Worm (Caenorhabditis elegans) whole organism, young adult: ENCODE measurements around the gene cgt-1.

Experiments used
- B0261.1 ChIP-seq: sonication (generic microtip); optimal IDR thresholded peaks from 2 replicates; lab custom pipeline; 2016; ENCODE audit warnings: mild to moderate bottlenecking, missing genetic modification characterization, moderate library complexity, missing compliant biosample characterization
- C17E4.6 ChIP-seq: fragments of 200-800 bp; sonication (Bioruptor generic); IDR thresholded peaks from 2 replicates; pipeline ENCODE4 v1.3.6; 2022; ENCODE audit warnings: missing genetic modification reagents, missing genetic modification characterization, missing compliant biosample characterization
- F39B2.1 ChIP-seq: fragments of 200-800 bp; sonication (Bioruptor generic); IDR thresholded peaks from 2 replicates; pipeline ENCODE4 v1.3.6; 2022; ENCODE audit warnings: missing genetic modification reagents, missing genetic modification characterization, missing compliant biosample characterization
- F52B5.7 ChIP-seq: sonication (generic microtip); optimal IDR thresholded peaks from 2 replicates; lab custom pipeline; 2016; ENCODE audit warnings: mild to moderate bottlenecking, missing genetic modification characterization, missing compliant biosample characterization
- F57A8.1 ChIP-seq: fragments of 200-800 bp; sonication (Bioruptor generic); optimal IDR thresholded peaks from 2 replicates; lab custom pipeline; 2018; ENCODE audit warnings: mild to moderate bottlenecking, missing genetic modification characterization, moderate library complexity, missing compliant biosample characterization
- K12H6.12 ChIP-seq: fragments of 200-800 bp; sonication (Bioruptor generic); optimal IDR thresholded peaks from 2 replicates; lab custom pipeline; 2018; ENCODE audit warnings: mild to moderate bottlenecking, missing genetic modification characterization, missing compliant biosample characterization
- Y56A3A.18 ChIP-seq: fragments of 200-800 bp; sonication (Bioruptor generic); IDR thresholded peaks from 2 replicates; pipeline ENCODE4 v1.3.6; 2022; ENCODE audit warnings: missing genetic modification reagents, missing genetic modification characterization, missing compliant biosample characterization
- Y95B8A.8 ChIP-seq: fragments of 200-800 bp; sonication (Bioruptor generic); IDR thresholded peaks from 2 replicates; pipeline ENCODE4 v1.3.6; 2022; ENCODE audit warnings: missing genetic modification reagents, missing genetic modification characterization, missing compliant biosample characterization
- akir-1 ChIP-seq: fragments of 200-800 bp; sonication (Bioruptor generic); optimal IDR thresholded peaks from 2 replicates; lab custom pipeline; 2018; ENCODE audit warnings: mild to moderate bottlenecking, missing genetic modification characterization, moderate library complexity, missing compliant biosample characterization
- aptf-3 ChIP-seq: fragments of 200-800 bp; sonication (Bioruptor generic); IDR thresholded peaks from 2 replicates; pipeline ENCODE4 v1.3.6; 2022; ENCODE audit warnings: missing genetic modification characterization, missing compliant biosample characterization
- bed-1 ChIP-seq: fragments of 200-800 bp; sonication (Bioruptor generic); IDR thresholded peaks from 2 replicates; pipeline ENCODE4 v1.3.6; 2022; ENCODE audit warnings: missing genetic modification reagents, missing genetic modification characterization, missing compliant biosample characterization
- ccch-3 ChIP-seq: fragments of 200-800 bp; sonication (Bioruptor generic); optimal IDR thresholded peaks from 2 replicates; lab custom pipeline; 2018; ENCODE audit warnings: mild to moderate bottlenecking, missing genetic modification characterization, missing compliant biosample characterization
- cebp-2 ChIP-seq: fragments of 200-800 bp; sonication (Bioruptor generic); IDR thresholded peaks from 2 replicates; pipeline ENCODE4 v1.3.6; 2022; ENCODE audit warnings: missing genetic modification characterization, missing compliant biosample characterization
- ceh-27 ChIP-seq: fragments of 200-800 bp; sonication (Bioruptor generic); optimal IDR thresholded peaks from 2 replicates; lab custom pipeline; 2018; ENCODE audit warnings: mild to moderate bottlenecking, missing genetic modification characterization, moderate library complexity, missing compliant biosample characterization
- ceh-79 ChIP-seq: sonication (generic microtip); optimal IDR thresholded peaks from 2 replicates; lab custom pipeline; 2017; ENCODE audit warnings: mild to moderate bottlenecking, missing genetic modification characterization, missing compliant biosample characterization
- die-1 ChIP-seq: sonication (generic microtip); optimal IDR thresholded peaks from 2 replicates; lab custom pipeline; 2016; ENCODE audit warnings: missing genotype, mild to moderate bottlenecking, missing genetic modification characterization, missing compliant biosample characterization
- dox-1 ChIP-seq: fragments of 200-800 bp; sonication (Bioruptor generic); IDR thresholded peaks from 2 replicates; pipeline ENCODE4 v1.3.6; 2022; ENCODE audit warnings: missing genetic modification reagents, missing genetic modification characterization, missing compliant biosample characterization
- dpl-1 ChIP-seq: fragments of 150-350 bp; optimal IDR thresholded peaks from 2 replicates; lab custom pipeline; 2014; ENCODE audit warnings: missing biosample characterization, missing genetic modification reagents, missing genetic modification characterization
- ets-4 ChIP-seq: fragments of 200-800 bp; sonication (Bioruptor generic); optimal IDR thresholded peaks from 2 replicates; lab custom pipeline; 2018; ENCODE audit warnings: mild to moderate bottlenecking, missing genetic modification characterization, missing compliant biosample characterization
- him-1 ChIP-seq: sonication (generic microtip); optimal IDR thresholded peaks from 2 replicates; lab custom pipeline; 2016; ENCODE audit warnings: missing genotype, missing genetic modification reagents, missing genetic modification characterization, missing compliant biosample characterization
- hlh-12 ChIP-seq: sonication (generic microtip); optimal IDR thresholded peaks from 2 replicates; lab custom pipeline; 2016; ENCODE audit warnings: missing genetic modification characterization, missing compliant biosample characterization
- hlh-26 ChIP-seq: fragments of 200-800 bp; sonication (Bioruptor generic); conservative IDR thresholded peaks from 2 replicates; pipeline ENCODE4 v1.3.6; 2022; ENCODE audit warnings: missing genetic modification reagents, missing genetic modification characterization, missing compliant biosample characterization
- hmg-1.2 ChIP-seq: fragments of 200-800 bp; sonication (Bioruptor generic); IDR thresholded peaks from 2 replicates; pipeline ENCODE4 v1.3.6; 2022; ENCODE audit warnings: missing genetic modification reagents, missing genetic modification characterization, missing compliant biosample characterization
- hrde-1 ChIP-seq: sonication (generic microtip); optimal IDR thresholded peaks from 2 replicates; lab custom pipeline; 2016; ENCODE audit warnings: missing genetic modification characterization, mild to moderate bottlenecking, missing compliant biosample characterization, moderate library complexity, missing genotype, missing genetic modification reagents, borderline replicate concordance
- let-526 ChIP-seq: fragments of 200-800 bp; sonication (Bioruptor generic); IDR thresholded peaks from 2 replicates; pipeline ENCODE4 v1.3.6; 2022; ENCODE audit warnings: missing genetic modification reagents, missing genetic modification characterization, missing compliant biosample characterization
- let-607 ChIP-seq, 2 experiments: fragments of 200-800 bp in 1 of 2; sonication (Bioruptor generic) in 1 of 2; sonication (generic microtip) in 1 of 2; optimal IDR thresholded peaks; 2 replicates each; lab custom pipeline; 2016 to 2018; ENCODE audit warnings: mild to moderate bottlenecking in 2 of 2, missing compliant biosample characterization in 2 of 2, missing genetic modification characterization in 2 of 2, moderate library complexity in 2 of 2, missing genotype in 1 of 2
- lin-35 ChIP-seq, 3 experiments: fragments of 150-350 bp in 2 of 3; sonication (generic microtip) in 1 of 3; optimal IDR thresholded peaks; 2 replicates each; lab custom pipeline; 2014 to 2018; ENCODE audit warnings: missing biosample characterization in 3 of 3, missing genetic modification characterization in 3 of 3, missing genetic modification reagents in 3 of 3
- lir-1 ChIP-seq: fragments of 200-800 bp; sonication (Bioruptor generic); conservative IDR thresholded peaks from 2 replicates; pipeline ENCODE4 v1.3.6; 2022; ENCODE audit warnings: missing genetic modification reagents, missing genetic modification characterization, missing compliant biosample characterization
- lsy-27 ChIP-seq: sonication (generic microtip); optimal IDR thresholded peaks from 2 replicates; lab custom pipeline; 2017; ENCODE audit warnings: missing genetic modification characterization, mild to moderate bottlenecking, missing compliant biosample characterization, antibody characterized with exemption, missing genotype, borderline replicate concordance; ENCODE audit not compliant: insufficient read depth
- madf-8 ChIP-seq: fragments of 200-800 bp; sonication (Bioruptor generic); conservative IDR thresholded peaks from 2 replicates; pipeline ENCODE4 v1.3.6; 2022; ENCODE audit warnings: missing genetic modification reagents, missing genetic modification characterization, missing compliant biosample characterization
- mcd-1 ChIP-seq: fragments of 200-800 bp; sonication (Bioruptor generic); IDR thresholded peaks from 2 replicates; pipeline ENCODE4 v1.3.6; 2022; ENCODE audit warnings: missing genetic modification reagents, missing genetic modification characterization, missing compliant biosample characterization
- nfya-1 ChIP-seq: sonication (generic microtip); optimal IDR thresholded peaks from 2 replicates; lab custom pipeline; 2017; ENCODE audit warnings: antibody characterized with exemption, missing compliant biosample characterization, missing genetic modification characterization, borderline replicate concordance; ENCODE audit not compliant: insufficient read depth
- nhr-80 ChIP-seq: sonication (generic microtip); optimal IDR thresholded peaks from 2 replicates; lab custom pipeline; 2016; ENCODE audit warnings: missing genetic modification characterization, missing compliant biosample characterization
- pbrm-1 ChIP-seq: fragments of 200-800 bp; sonication (Bioruptor generic); IDR thresholded peaks from 2 replicates; pipeline ENCODE4 v1.3.6; 2022; ENCODE audit warnings: missing genetic modification reagents, missing genetic modification characterization, missing compliant biosample characterization
- tbx-9 ChIP-seq: sonication (generic microtip); optimal IDR thresholded peaks from 2 replicates; lab custom pipeline; 2016; ENCODE audit warnings: borderline replicate concordance, missing genetic modification characterization, inconsistent platforms, missing compliant biosample characterization
- tlf-1 ChIP-seq: fragments of 200-800 bp; sonication (Bioruptor generic); optimal IDR thresholded peaks from 2 replicates; lab custom pipeline; 2018; ENCODE audit warnings: mild to moderate bottlenecking, missing genetic modification characterization, missing compliant biosample characterization
- zfh-2 ChIP-seq: fragments of 200-800 bp; sonication (Bioruptor generic); conservative IDR thresholded peaks from 2 replicates; pipeline ENCODE4 v1.3.6; 2022; ENCODE audit warnings: missing genetic modification reagents, missing genetic modification characterization, missing compliant biosample characterization

cgt-1 gene

DNA sequence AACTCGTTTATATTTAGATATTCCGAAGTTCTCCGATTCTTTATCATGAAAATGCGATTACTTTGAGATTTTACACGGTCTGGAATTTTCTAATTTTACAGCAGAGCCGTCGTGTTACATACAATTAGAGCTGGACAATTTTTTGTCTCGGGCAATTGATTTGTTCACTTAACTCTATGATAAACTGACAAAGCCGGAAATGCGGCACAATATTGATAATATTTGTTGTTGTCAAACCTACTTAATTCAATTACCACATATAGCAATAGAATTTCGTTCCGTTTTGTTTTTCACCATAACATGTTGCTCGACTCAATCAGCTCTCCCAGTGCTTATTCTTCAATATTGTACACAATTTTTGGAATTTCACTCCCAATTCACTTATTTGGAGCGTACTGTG is 25.6 kb downstream of the cgt-1 start, which contains the start of gene srh-299:
TSS of gene srh-299 (plus strand) at position 301 of the 400 bp plus-strand sequence.
- TF ChIP-seq zfh-2 (GFP tag; lab: Robert Waterston, UW) (no peak), him-1 (tag; lab: Kevin White, UChicago) (no peak), pbrm-1 (GFP tag; lab: Robert Waterston, UW) (no peak), F57A8.1 (GFP tag; lab: Kevin White, UChicago) (no peak), hrde-1 (tag; lab: Kevin White, UChicago) (no peak), dox-1 (GFP tag; lab: Robert Waterston, UW) (no peak), let-607 (tag; optimal IDR thresholded peaks at IDR 0.05; lab: Kevin White, UChicago) (no peak), C17E4.6 (GFP tag; lab: Robert Waterston, UW) (no peak)

DNA sequence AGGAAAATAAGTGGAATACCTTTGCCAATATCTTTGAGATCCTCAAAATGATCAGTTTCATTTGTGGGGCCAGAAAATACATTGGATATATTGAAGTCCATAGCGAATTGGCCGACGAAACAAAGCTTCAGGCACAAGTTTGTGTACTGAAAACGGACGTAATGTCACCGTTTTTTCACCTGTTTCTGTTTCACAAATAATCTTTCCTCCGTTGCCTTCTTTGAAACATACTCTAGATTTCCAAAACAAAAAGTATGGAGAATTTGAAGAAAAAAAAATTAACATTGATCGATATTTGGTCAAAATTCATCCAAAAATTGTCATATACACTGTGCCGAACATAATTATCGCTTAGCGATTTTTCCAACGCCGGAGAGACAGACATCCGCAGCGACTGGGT is 26.1 kb downstream of the cgt-1 start, which contains the start of gene srz-12:
TSS of gene srz-12 (minus strand) at position 101 of the 400 bp plus-strand sequence.
- TF ChIP-seq nhr-80 (no peak), let-607 (tag; optimal IDR thresholded peaks at IDR 0.05; lab: Kevin White, UChicago) (no peak), Y95B8A.8 (no peak), dpl-1 (GFP tag; lab: Kevin White, UChicago) (no peak), F52B5.7 (tag; lab: Kevin White, UChicago) (no peak), lin-35 (GFP tag; optimal IDR thresholded peaks at IDR 0.05; lab: Kevin White, UChicago) (no peak), C17E4.6 (GFP tag; lab: Robert Waterston, UW) (no peak), lir-1 (GFP tag; lab: Robert Waterston, UW) (no peak), cebp-2 (no peak), aptf-3 (no peak), dox-1 (GFP tag; lab: Robert Waterston, UW) (no peak), bed-1 (GFP tag; lab: Robert Waterston, UW) (no peak), ets-4 (GFP tag; lab: Kevin White, UChicago) (no peak), K12H6.12 (tag; lab: Kevin White, UChicago) (no peak), hlh-12 (tag; lab: Kevin White, UChicago) (no peak), ceh-79 (tag; lab: Kevin White, UChicago) (no peak)

DNA sequence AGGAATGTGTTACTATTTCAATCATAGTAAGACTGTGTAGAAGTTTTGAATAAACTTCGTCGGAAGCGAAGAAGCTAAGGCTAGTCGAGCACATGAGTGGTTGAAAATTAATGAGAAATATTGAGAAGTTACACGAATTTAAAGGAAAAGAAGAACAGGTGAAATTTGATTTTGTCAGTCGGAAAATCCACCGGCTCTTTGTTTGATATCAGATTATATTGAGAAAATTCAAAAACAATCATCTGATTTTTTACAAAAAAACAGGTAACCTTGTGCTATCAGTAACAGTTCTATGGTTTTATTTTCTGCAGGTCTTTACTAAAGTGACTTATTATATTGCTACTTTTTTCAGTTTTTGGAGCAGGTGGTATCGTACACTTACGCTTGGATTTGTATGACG is 30.4 kb downstream of the cgt-1 start, which contains the start of gene srh-148:
TSS of gene srh-148 (minus strand) at position 101 of the 400 bp plus-strand sequence.
- TF ChIP-seq Y56A3A.18 (no peak), hlh-26 (GFP tag; lab: Robert Waterston, UW) (no peak), B0261.1 (tag; lab: Kevin White, UChicago) (no peak), let-526 (GFP tag; lab: Robert Waterston, UW) (no peak), akir-1 (no peak), lsy-27 (tag; lab: Kevin White, UChicago) (no peak), mcd-1 (GFP tag; lab: Robert Waterston, UW) (no peak), hmg-1.2 (no peak), Y95B8A.8 (no peak), tlf-1 (no peak), tbx-9 (tag; lab: Kevin White, UChicago) (no peak), madf-8 (no peak), ccch-3 (no peak), nfya-1 (tag; lab: Kevin White, UChicago) (no peak), ceh-27 (GFP tag; lab: Kevin White, UChicago) (no peak), ceh-79 (tag; lab: Kevin White, UChicago) (no peak), die-1 (tag; lab: Kevin White, UChicago) (no peak), F39B2.1 (GFP tag; lab: Robert Waterston, UW) (no peak)
